Worm (Caenorhabditis elegans) whole organism, mixed stage, embryonic: Measurements from ENCODE around the gene M01H9.10.

Experiments
- bed-3 ChIP-seq: fragments of 200-800 bp; sonication (Bioruptor generic); optimal IDR thresholded peaks from 3 replicates; lab custom pipeline; 2018; ENCODE audit warnings: mild to moderate bottlenecking, missing genetic modification characterization, moderate library complexity, missing compliant biosample characterization
- blmp-1 ChIP-seq: fragments of 150-350 bp; optimal IDR thresholded peaks from 2 replicates; lab custom pipeline; 2014; ENCODE audit warnings: missing biosample characterization, missing genetic modification characterization
- ceh-39 ChIP-seq: fragments of 150-350 bp; optimal IDR thresholded peaks from 2 replicates; lab custom pipeline; 2014; ENCODE audit warnings: missing biosample characterization, missing genetic modification characterization
- ceh-43 ChIP-seq: fragments of 200-800 bp; sonication (Bioruptor generic); optimal IDR thresholded peaks from 2 replicates; lab custom pipeline; 2018; ENCODE audit warnings: mild to moderate bottlenecking, missing genetic modification characterization, moderate library complexity, missing compliant biosample characterization
- ceh-83 ChIP-seq: fragments of 200-800 bp; sonication (Bioruptor generic); optimal IDR thresholded peaks from 2 replicates; lab custom pipeline; 2018; ENCODE audit warnings: mild to moderate bottlenecking, missing genetic modification characterization, missing compliant biosample characterization
- ces-1 ChIP-seq: fragments of 150-350 bp; optimal IDR thresholded peaks from 2 replicates; lab custom pipeline; 2014; ENCODE audit warnings: missing biosample characterization, missing genetic modification reagents, missing genetic modification characterization
- drap-1 ChIP-seq: fragments of 200-800 bp; sonication (Bioruptor generic); optimal IDR thresholded peaks from 3 replicates; lab custom pipeline; 2018; ENCODE audit warnings: mild to moderate bottlenecking, missing genetic modification characterization, missing compliant biosample characterization
- elt-1 ChIP-seq: sonication (generic microtip); optimal IDR thresholded peaks from 2 replicates; lab custom pipeline; 2017; ENCODE audit warnings: missing genetic modification characterization, mild to moderate bottlenecking, missing compliant biosample characterization, antibody characterized with exemption, moderate library complexity, borderline replicate concordance; ENCODE audit not compliant: insufficient read depth
- elt-3 ChIP-seq: fragments of 150-350 bp; optimal IDR thresholded peaks from 2 replicates; lab custom pipeline; 2014; ENCODE audit warnings: missing biosample characterization, missing genetic modification characterization
- ham-2 ChIP-seq: fragments of 200-800 bp; sonication (Bioruptor generic); optimal IDR thresholded peaks from 2 replicates; lab custom pipeline; 2018; ENCODE audit warnings: mild to moderate bottlenecking, missing genetic modification characterization, missing compliant biosample characterization
- hlh-1 ChIP-seq: fragments of 150-350 bp; optimal IDR thresholded peaks from 2 replicates; lab custom pipeline; 2014; ENCODE audit warnings: missing biosample characterization, missing genetic modification reagents, missing genetic modification characterization
- lin-13 ChIP-seq: fragments of 150-350 bp; optimal IDR thresholded peaks from 2 replicates; lab custom pipeline; 2014; ENCODE audit warnings: missing biosample characterization, missing genetic modification characterization
- lin-32 ChIP-seq: fragments of 200-800 bp; sonication (Bioruptor generic); optimal IDR thresholded peaks from 2 replicates; lab custom pipeline; 2018; ENCODE audit warnings: mild to moderate bottlenecking, missing genetic modification characterization, missing compliant biosample characterization
- lsy-2 ChIP-seq: fragments of 150-350 bp; optimal IDR thresholded peaks from 2 replicates; lab custom pipeline; 2014; ENCODE audit warnings: missing biosample characterization, missing genetic modification characterization
- mab-5 ChIP-seq: fragments of 150-350 bp; optimal IDR thresholded peaks from 2 replicates; lab custom pipeline; 2014; ENCODE audit warnings: missing biosample characterization, missing genetic modification characterization
- mep-1 ChIP-seq: fragments of 150-350 bp; optimal IDR thresholded peaks from 2 replicates; lab custom pipeline; 2017; ENCODE audit warnings: missing biosample characterization, missing genetic modification reagents, missing genetic modification characterization, inconsistent platforms
- mls-2 ChIP-seq: sonication (generic microtip); optimal IDR thresholded peaks from 2 replicates; lab custom pipeline; 2016; ENCODE audit warnings: mild to moderate bottlenecking, missing genetic modification characterization, moderate library complexity, missing compliant biosample characterization
- nhr-2 ChIP-seq: fragments of 150-350 bp; optimal IDR thresholded peaks from 2 replicates; lab custom pipeline; 2014; ENCODE audit warnings: missing biosample characterization, missing genetic modification characterization
- nhr-237 ChIP-seq: fragments of 150-350 bp; optimal IDR thresholded peaks from 2 replicates; lab custom pipeline; 2014; ENCODE audit warnings: missing biosample characterization, missing genetic modification characterization
- nhr-28 ChIP-seq: fragments of 150-350 bp; optimal IDR thresholded peaks from 2 replicates; lab custom pipeline; 2014; ENCODE audit warnings: missing biosample characterization, missing genetic modification characterization
- nhr-76 ChIP-seq: sonication (generic microtip); optimal IDR thresholded peaks from 2 replicates; lab custom pipeline; 2017; ENCODE audit warnings: missing biosample characterization, missing genetic modification characterization
- pha-4 ChIP-seq: fragments of 150-350 bp; optimal IDR thresholded peaks from 2 replicates; lab custom pipeline; 2018; ENCODE audit warnings: missing biosample characterization, missing genetic modification reagents, missing genetic modification characterization
- sem-2 ChIP-seq: fragments of 200-800 bp; sonication (Bioruptor generic); optimal IDR thresholded peaks from 2 replicates; lab custom pipeline; 2018; ENCODE audit warnings: mild to moderate bottlenecking, missing genetic modification characterization, missing compliant biosample characterization
- sptf-1 ChIP-seq: sonication (generic microtip); optimal IDR thresholded peaks from 2 replicates; lab custom pipeline; 2017; ENCODE audit warnings: mild to moderate bottlenecking, missing genetic modification characterization, moderate library complexity, missing compliant biosample characterization
- tbx-8 ChIP-seq: fragments of 200-800 bp; sonication (Bioruptor generic); optimal IDR thresholded peaks from 2 replicates; lab custom pipeline; 2018; ENCODE audit warnings: mild to moderate bottlenecking, missing genetic modification characterization, moderate library complexity, missing compliant biosample characterization
- unc-120 ChIP-seq: sonication (generic microtip); optimal IDR thresholded peaks from 2 replicates; lab custom pipeline; 2017; ENCODE audit warnings: missing genetic modification characterization, missing compliant biosample characterization; ENCODE audit not compliant: poor library complexity, severe bottlenecking
- unc-62 ChIP-seq: fragments of 150-350 bp; optimal IDR thresholded peaks from 2 replicates; lab custom pipeline; 2014; ENCODE audit warnings: missing biosample characterization, missing genetic modification reagents, missing genetic modification characterization
- zip-8 ChIP-seq: fragments of 150-350 bp; optimal IDR thresholded peaks from 2 replicates; lab custom pipeline; 2014; ENCODE audit warnings: missing biosample characterization, missing genetic modification characterization
- ztf-11 ChIP-seq: fragments of 150-350 bp; optimal IDR thresholded peaks from 2 replicates; lab custom pipeline; 2014; ENCODE audit warnings: missing biosample characterization, missing genetic modification characterization

M01H9.10 gene

ce11 chrIV:4484555-4484954 lies 4.6 kb upstream of the M01H9.10 start:
- TF ChIP-seq ztf-11 (tag; lab: Kevin White, UChicago): no peak
- TF ChIP-seq ham-2 (GFP tag; lab: Kevin White, UChicago): no peak

ce11 chrIV:4482531-4482930 lies 2.6 kb upstream of the M01H9.10 start, which contains the start of gene M01H9.4:
TSS of gene M01H9.4 (minus strand) at chrIV:4482909.
- TF ChIP-seq sem-2 (GFP tag; lab: Kevin White, UChicago) (no peak), ham-2 (GFP tag; lab: Kevin White, UChicago) (no peak), lin-13 (tag; lab: Kevin White, UChicago) (no peak), mls-2 (tag; lab: Kevin White, UChicago) (no peak), nhr-2 (tag; lab: Kevin White, UChicago) (no peak), lsy-2 (tag; lab: Kevin White, UChicago) (no peak), lin-32 (GFP tag; lab: Kevin White, UChicago) (no peak)

- TF ChIP-seq elt-3 (no peak), nhr-28 (tag; lab: Kevin White, UChicago) (no peak), tbx-8 (GFP tag; lab: Kevin White, UChicago) (no peak), ceh-39 (tag; lab: Kevin White, UChicago) (no peak), mep-1 (no peak), hlh-1 (tag; lab: Kevin White, UChicago) (no peak)
- TF ChIP-seq, all 35 proteins: peak for 0
These were observed 1.4 kb upstream of the M01H9.10 start for ce11 chrIV:4481298-4481697.

- TF ChIP-seq ces-1: no peak
- no peak for TF ChIP-seq nhr-237 (tag; lab: Kevin White, UChicago)
- TF ChIP-seq drap-1 (GFP tag; lab: Kevin White, UChicago): no peak
- TF ChIP-seq mls-2 (tag; lab: Kevin White, UChicago): no peak
- no peak for TF ChIP-seq tbx-8 (GFP tag; lab: Kevin White, UChicago)
- no peak for TF ChIP-seq ceh-83 (GFP tag; lab: Kevin White, UChicago)
- TF ChIP-seq elt-1 (tag; lab: Kevin White, UChicago): no peak
- TF ChIP-seq ceh-43 (GFP tag; lab: Kevin White, UChicago): no peak
- no peak for TF ChIP-seq zip-8 (tag; lab: Kevin White, UChicago)
- no peak for TF ChIP-seq mab-5 (tag; lab: Kevin White, UChicago)
- no peak for TF ChIP-seq ztf-11 (tag; lab: Kevin White, UChicago)
- TF ChIP-seq blmp-1 (tag; lab: Kevin White, UChicago): no peak
These were observed 1.3 kb downstream of the M01H9.10 start for ce11 chrIV:4478612-4479011.

ce11 chrIV:4477009-4477471 lies 2.9 kb downstream of the M01H9.10 start, which contains the start of gene M01H9.3:
TSS of gene M01H9.3 (minus strand) at chrIV:4477059.
- TF ChIP-seq bed-3 (GFP tag; lab: Kevin White, UChicago): no peak
- TF ChIP-seq elt-1 (tag; lab: Kevin White, UChicago): no peak
- no peak for TF ChIP-seq drap-1 (GFP tag; lab: Kevin White, UChicago)
- TF ChIP-seq ceh-83 (GFP tag; lab: Kevin White, UChicago): no peak
- TF ChIP-seq mls-2 (tag; lab: Kevin White, UChicago): no peak
- no peak for TF ChIP-seq hlh-1 (tag; lab: Kevin White, UChicago)
- peak; percentile 19 for TF ChIP-seq mep-1
- TF ChIP-seq ztf-11 (tag; lab: Kevin White, UChicago): no peak
- no peak for TF ChIP-seq blmp-1 (tag; lab: Kevin White, UChicago)
- TF ChIP-seq elt-3: no peak
- no peak for TF ChIP-seq nhr-76 (tag; lab: Kevin White, UChicago)
- TF ChIP-seq tbx-8 (GFP tag; lab: Kevin White, UChicago): no peak
- no peak for TF ChIP-seq sem-2 (GFP tag; lab: Kevin White, UChicago)
- TF ChIP-seq unc-120 (tag; lab: Kevin White, UChicago): peak; percentile 35
- TF ChIP-seq sptf-1 (tag; lab: Kevin White, UChicago): no peak
- TF ChIP-seq, all 35 proteins: peak for 2

- TF ChIP-seq ceh-39 (tag; lab: Kevin White, UChicago): no peak
- TF ChIP-seq lin-32 (GFP tag; lab: Kevin White, UChicago): no peak
- TF ChIP-seq unc-62 (GFP tag; lab: Kevin White, UChicago): no peak
- no peak for TF ChIP-seq unc-120 (tag; lab: Kevin White, UChicago)
- no peak for TF ChIP-seq drap-1 (GFP tag; lab: Kevin White, UChicago)
- TF ChIP-seq blmp-1 (tag; lab: Kevin White, UChicago): no peak
- no peak for TF ChIP-seq ceh-83 (GFP tag; lab: Kevin White, UChicago)
- no peak for TF ChIP-seq sem-2 (GFP tag; lab: Kevin White, UChicago)
- TF ChIP-seq pha-4 (tag; lab: Kevin White, UChicago): no peak
- TF ChIP-seq elt-1 (tag; lab: Kevin White, UChicago): no peak
- no peak for TF ChIP-seq lsy-2 (tag; lab: Kevin White, UChicago)
- TF ChIP-seq tbx-8 (GFP tag; lab: Kevin White, UChicago): no peak
These were observed 4.4 kb downstream of the M01H9.10 start for ce11 chrIV:4475362-4476086.
